Worm (Caenorhabditis elegans): ENCODE measurements around the gene fat-3.

The fat-3 gene

ce11 chrIV:9802711-9803110 lies at the start of gene fat-3:
Gene fat-3, plus strand, starts transcription at chrIV:9803023.
- no peak for TF ChIP-seq fkh-10 (GFP tag; optimal IDR thresholded peaks at IDR 0.05)
- TF ChIP-seq hlh-4 (tag; optimal IDR thresholded peaks at IDR 0.05), result no peak
- no peak for TF ChIP-seq hlh-17 (GFP tag; optimal IDR thresholded peaks at IDR 0.05; ENCODE audit: borderline replicate concordance)
- peak in 1 of 2 experiments; percentile 3 for TF ChIP-seq lin-35 (GFP tag; optimal IDR thresholded peaks at IDR 0.05)
- peak; percentile 65 for TF ChIP-seq blmp-1 (tag; optimal IDR thresholded peaks at IDR 0.05)
- TF ChIP-seq elt-2 (tag; optimal IDR thresholded peaks at IDR 0.05), result peak; percentile 71
- TF ChIP-seq mab-9 (GFP tag; IDR thresholded peaks at IDR 0.05), result no peak
- TF ChIP-seq nhr-71 (tag; optimal IDR thresholded peaks at IDR 0.05), result peak; percentile 18
- no peak for TF ChIP-seq F16B12.6 (tag; optimal IDR thresholded peaks at IDR 0.05)
- TF ChIP-seq zip-4 (GFP tag; optimal IDR thresholded peaks at IDR 0.05), result no peak
- peak; percentile 9 for TF ChIP-seq lin-14 (GFP tag; optimal IDR thresholded peaks at IDR 0.05)
- peak in 1 of 2 experiments; percentile 44 for TF ChIP-seq lsy-2 (tag; optimal IDR thresholded peaks at IDR 0.05)
- no peak for TF ChIP-seq unc-130 (tag; optimal IDR thresholded peaks at IDR 0.05)
- TF ChIP-seq irx-1 (tag; optimal IDR thresholded peaks at IDR 0.05), result no peak
- TF ChIP-seq ceh-88 (GFP tag; IDR thresholded peaks at IDR 0.05), result no peak
- no peak for TF ChIP-seq unc-30 (tag; optimal IDR thresholded peaks at IDR 0.05)
- TF ChIP-seq mep-1 (tag; optimal IDR thresholded peaks at IDR 0.05), result peak; percentile 3
- TF ChIP-seq nhr-20 (tag; optimal IDR thresholded peaks at IDR 0.05), result peak; percentile 1
- no peak for TF ChIP-seq tlp-1 (tag; optimal IDR thresholded peaks at IDR 0.05)

DNA sequence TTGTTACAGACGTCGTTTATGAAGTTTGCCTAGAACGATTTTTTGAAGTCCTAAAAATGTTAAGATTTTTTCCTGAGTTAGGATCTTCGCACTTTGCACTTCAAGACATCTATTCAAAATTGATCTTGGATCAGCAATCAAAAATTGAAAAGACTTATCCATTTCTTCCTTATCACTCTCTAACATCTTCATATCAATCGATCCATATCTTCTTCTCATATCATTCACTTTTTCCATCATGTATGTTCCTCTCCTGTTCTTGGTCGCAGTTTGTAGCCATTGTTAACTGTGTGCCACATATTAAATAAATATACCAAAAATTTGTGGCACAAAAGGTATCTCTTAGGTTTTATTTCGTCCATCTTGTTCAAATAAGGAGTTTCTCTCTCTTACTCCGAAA lies 47.1 kb upstream of the fat-3 start:
- TF ChIP-seq hpl-2 (GFP tag; optimal IDR thresholded peaks at IDR 0.05) (no peak), fos-1 (tag; optimal IDR thresholded peaks at IDR 0.05) (no peak), elt-3 (tag; optimal IDR thresholded peaks at IDR 0.05) (peak in 4 of 6 experiments; percentile 37 to 50 (median 44)), blmp-1 (tag; optimal IDR thresholded peaks at IDR 0.05) (peak; percentile 58)

- TF ChIP-seq ceh-90 (tag; optimal IDR thresholded peaks at IDR 0.05) (no peak), sptf-1 (tag; optimal IDR thresholded peaks at IDR 0.05) (no peak), C04F5.9 (tag; optimal IDR thresholded peaks at IDR 0.05) (no peak), vab-15 (tag; optimal IDR thresholded peaks at IDR 0.05) (no peak), C34B4.2 (tag; optimal IDR thresholded peaks at IDR 0.05) (no peak), unc-86 (tag; optimal IDR thresholded peaks at IDR 0.05) (no peak), zip-4 (GFP tag; optimal IDR thresholded peaks at IDR 0.05) (no peak), nhr-77 (tag; optimal IDR thresholded peaks at IDR 0.05) (peak; percentile 6), irx-1 (tag; optimal IDR thresholded peaks at IDR 0.05) (peak; percentile 0), elt-2 (tag; optimal IDR thresholded peaks at IDR 0.05) (peak; percentile 58), elt-3 (tag; optimal IDR thresholded peaks at IDR 0.05) (peak in 2 of 6 experiments; percentile 78 to 85), nhr-20 (tag; optimal IDR thresholded peaks at IDR 0.05) (peak; percentile 84), pax-3 (tag; optimal IDR thresholded peaks at IDR 0.05) (no peak), ceh-82 (tag; optimal IDR thresholded peaks at IDR 0.05) (no peak), dpl-1 (GFP tag; optimal IDR thresholded peaks at IDR 0.05) (peak in 2 of 3 experiments; percentile 2 to 17), lin-35 (GFP tag; optimal IDR thresholded peaks at IDR 0.05) (peak in 1 of 2 experiments; percentile 60), unc-98 (GFP tag; IDR thresholded peaks at IDR 0.05) (no peak), xbp-1 (tag; optimal IDR thresholded peaks at IDR 0.05) (peak; percentile 21), efl-3 (GFP tag; optimal IDR thresholded peaks at IDR 0.05) (no peak), fkh-8 (tag; optimal IDR thresholded peaks at IDR 0.05) (peak; percentile 61), nhr-47 (tag; optimal IDR thresholded peaks at IDR 0.05) (peak; percentile 9), blmp-1 (tag; optimal IDR thresholded peaks at IDR 0.05) (peak; percentile 80), mep-1 (tag; optimal IDR thresholded peaks at IDR 0.05) (peak; percentile 43), nhr-71 (tag; optimal IDR thresholded peaks at IDR 0.05) (peak; percentile 61), isw-1 (GFP tag; IDR thresholded peaks at IDR 0.05) (no peak), jun-1 (tag; optimal IDR thresholded peaks at IDR 0.05) (no peak), nhr-90 (tag; optimal IDR thresholded peaks at IDR 0.05; ENCODE audit: poor library complexity) (peak; percentile 60), lir-3 (tag; optimal IDR thresholded peaks at IDR 0.05; ENCODE audit: poor library complexity) (no peak), F16B12.6 (tag; optimal IDR thresholded peaks at IDR 0.05) (no peak), egl-13 (tag; optimal IDR thresholded peaks at IDR 0.05) (no peak), egl-27 (tag; optimal IDR thresholded peaks at IDR 0.05) (no peak), efl-1 (optimal IDR thresholded peaks at IDR 0.05) (peak; percentile 15 to 32), efl-1 (GFP tag; optimal IDR thresholded peaks at IDR 0.05 in 1 of 2) (no peak), dsc-1 (tag; optimal IDR thresholded peaks at IDR 0.05) (peak; percentile 57)
Observed at ce11 chrIV:9756647-9757424, 46.0 kb upstream of the fat-3 start.
